Fruit fly (Drosophila melanogaster) whole organism, embryonic: Measurements from ENCODE around the gene CG15027.
A peak's percentile ranks its signal among the peaks of the same experiment; 100 is the strongest.

Experiments used
- ATbp ChIP-seq: fragments of 200-800 bp; sonication (Bioruptor generic); optimal IDR thresholded peaks from 2 replicates; lab custom pipeline; 2017; ENCODE audit warnings: missing biosample characterization, mild to moderate bottlenecking, missing genetic modification characterization, missing genetic modification reagents
- B-H1 ChIP-seq: fragments of 200-800 bp; sonication (Bioruptor generic); IDR thresholded peaks from 3 replicates; pipeline ENCODE4 v1.3.6; 2022; ENCODE audit warnings: missing biosample characterization, missing genetic modification characterization
- BEAF-32 ChIP-seq: fragments of 200-800 bp; sonication (Bioruptor generic); optimal IDR thresholded peaks from 3 replicates; lab custom pipeline; 2017; ENCODE audit warnings: missing biosample characterization, missing genetic modification characterization, mild to moderate bottlenecking, moderate library complexity, missing genetic modification reagents
- CG13894 ChIP-seq: fragments of 200-800 bp; sonication (Bioruptor generic); optimal IDR thresholded peaks from 3 replicates; lab custom pipeline; 2018; ENCODE audit warnings: missing biosample characterization, mild to moderate bottlenecking, missing genetic modification characterization, moderate library complexity
- CG17361 ChIP-seq: fragments of 200-800 bp; sonication (Bioruptor generic); IDR thresholded peaks from 3 replicates; pipeline ENCODE4 v1.3.6; 2022; ENCODE audit warnings: missing biosample characterization, missing genetic modification characterization
- CG17568 ChIP-seq: fragments of 200-800 bp; sonication (Bioruptor generic); optimal IDR thresholded peaks from 2 replicates; lab custom pipeline; 2018; ENCODE audit warnings: missing biosample characterization, mild to moderate bottlenecking, missing genetic modification characterization, moderate library complexity
- CG1832 ChIP-seq: fragments of 200-800 bp; sonication (Bioruptor generic); optimal IDR thresholded peaks from 2 replicates; lab custom pipeline; 2017; ENCODE audit warnings: missing biosample characterization, mild to moderate bottlenecking, missing genetic modification characterization, inconsistent platforms
- CG2199 ChIP-seq: fragments of 200-800 bp; sonication (Bioruptor generic); IDR thresholded peaks from 3 replicates; pipeline ENCODE4 v1.3.6; 2022; ENCODE audit warnings: missing biosample characterization, missing genetic modification characterization
- CG3281 ChIP-seq: fragments of 200-800 bp; sonication (Bioruptor generic); optimal IDR thresholded peaks from 3 replicates; lab custom pipeline; 2017; ENCODE audit warnings: missing biosample characterization, mild to moderate bottlenecking, missing genetic modification characterization
- CG34376 ChIP-seq: fragments of 200-800 bp; sonication (Bioruptor generic); optimal IDR thresholded peaks from 2 replicates; lab custom pipeline; 2018; ENCODE audit warnings: missing biosample characterization, mild to moderate bottlenecking, missing genetic modification characterization
- CG34422 ChIP-seq: fragments of 200-800 bp; sonication (Bioruptor generic); IDR thresholded peaks from 3 replicates; pipeline ENCODE4 v1.3.6; 2022; ENCODE audit warnings: missing biosample characterization, missing genetic modification characterization
- CG4404 ChIP-seq: fragments of 200-800 bp; sonication (Bioruptor generic); IDR thresholded peaks from 2 replicates; pipeline ENCODE4 v1.3.6; 2022; ENCODE audit warnings: missing biosample characterization, missing genetic modification characterization
- CG6689 ChIP-seq: fragments of 200-800 bp; sonication (Bioruptor generic); IDR thresholded peaks from 2 replicates; pipeline ENCODE4 v1.3.6; 2022; ENCODE audit warnings: missing biosample characterization, missing genetic modification characterization
- CG6813 ChIP-seq: fragments of 200-800 bp; sonication (Bioruptor generic); optimal IDR thresholded peaks from 2 replicates; lab custom pipeline; 2017; ENCODE audit warnings: missing biosample characterization, missing genetic modification characterization, mild to moderate bottlenecking, moderate library complexity, missing genetic modification reagents
- CG8478 ChIP-seq: fragments of >200 bp; optimal IDR thresholded peaks from 2 replicates; lab custom pipeline; 2018
- CG8944 ChIP-seq: fragments of 200-800 bp; sonication (Bioruptor generic); optimal IDR thresholded peaks from 3 replicates; lab custom pipeline; 2016; ENCODE audit warnings: missing biosample characterization, missing genetic modification characterization
- D19B ChIP-seq: fragments of 200-800 bp; sonication (Bioruptor generic); optimal IDR thresholded peaks from 2 replicates; lab custom pipeline; 2017; ENCODE audit warnings: missing biosample characterization, mild to moderate bottlenecking, missing genetic modification characterization
- Ets65A ChIP-seq: fragments of 200-800 bp; sonication (Bioruptor generic); peaks from one replicate; lab custom pipeline; 2016; ENCODE audit warnings: missing biosample characterization, missing genetic modification characterization
- GATAe ChIP-seq: fragments of 200-800 bp; sonication (Bioruptor generic); conservative IDR thresholded peaks from 2 replicates; pipeline ENCODE4 v1.3.6; 2022; ENCODE audit warnings: missing biosample characterization, missing genetic modification characterization
- Hr51 ChIP-seq, 2 experiments: fragments of 200-800 bp; sonication (Bioruptor generic); optimal IDR thresholded peaks; 2 replicates in 1 of 2; 3 replicates in 1 of 2; lab custom pipeline; 2016 to 2018; ENCODE audit warnings: missing biosample characterization in 2 of 2, missing genetic modification characterization in 2 of 2, mild to moderate bottlenecking in 1 of 2, moderate library complexity in 1 of 2
- Hsf ChIP-seq: fragments of 200-800 bp; sonication (Bioruptor generic); optimal IDR thresholded peaks from 3 replicates; lab custom pipeline; 2016; ENCODE audit warnings: missing biosample characterization, missing genetic modification characterization
- MESR4 ChIP-seq: fragments of 200-800 bp; sonication (Bioruptor generic); optimal IDR thresholded peaks from 2 replicates; lab custom pipeline; 2018; ENCODE audit warnings: missing biosample characterization, mild to moderate bottlenecking, missing genetic modification characterization, moderate library complexity
- Mad ChIP-seq: fragments of 200-800 bp; sonication (Bioruptor generic); optimal IDR thresholded peaks from 2 replicates; lab custom pipeline; 2016; ENCODE audit warnings: missing biosample characterization, missing genetic modification characterization
- Nf-YB ChIP-seq: fragments of 200-800 bp; sonication (Bioruptor generic); optimal IDR thresholded peaks from 3 replicates; lab custom pipeline; 2019; ENCODE audit warnings: missing biosample characterization, mild to moderate bottlenecking, missing genetic modification characterization, moderate library complexity
- Poxn ChIP-seq: fragments of 200-800 bp; sonication (Bioruptor generic); IDR thresholded peaks from 2 replicates; pipeline ENCODE4 v1.3.6; 2022; ENCODE audit warnings: missing biosample characterization, missing genetic modification characterization
- Side ChIP-seq: fragments of 200-800 bp; sonication (Bioruptor generic); optimal IDR thresholded peaks from 2 replicates; lab custom pipeline; 2016; ENCODE audit warnings: missing biosample characterization, missing genetic modification characterization
- Sin3A ChIP-seq: fragments of >200 bp; optimal IDR thresholded peaks from 2 replicates; lab custom pipeline; 2018
- Sox102F ChIP-seq: fragments of 200-800 bp; sonication (Bioruptor generic); optimal IDR thresholded peaks from 2 replicates; lab custom pipeline; 2018; ENCODE audit warnings: missing biosample characterization, mild to moderate bottlenecking, missing genetic modification characterization, moderate library complexity
- ab ChIP-seq: fragments of 200-800 bp; sonication (Bioruptor generic); optimal IDR thresholded peaks from 2 replicates; lab custom pipeline; 2016; ENCODE audit warnings: missing biosample characterization, missing genetic modification characterization
- ara ChIP-seq: fragments of 200-800 bp; sonication (Bioruptor generic); IDR thresholded peaks from 2 replicates; pipeline ENCODE4 v1.3.6; 2022; ENCODE audit warnings: missing biosample characterization, missing genetic modification characterization
- ash1 ChIP-seq: fragments of 200-800 bp; sonication (Bioruptor generic); optimal IDR thresholded peaks from 2 replicates; lab custom pipeline; 2018; ENCODE audit warnings: missing biosample characterization, mild to moderate bottlenecking, missing genetic modification characterization
- ato ChIP-seq: fragments of 200-800 bp; sonication (Bioruptor generic); IDR thresholded peaks from 2 replicates; pipeline ENCODE4 v1.3.6; 2022; ENCODE audit warnings: missing biosample characterization, missing genetic modification characterization; ENCODE audit not compliant: partially characterized antibody
- br ChIP-seq: fragments of >200 bp; optimal IDR thresholded peaks from 2 replicates; lab custom pipeline; 2017
- btn ChIP-seq: fragments of 200-800 bp; sonication (Bioruptor generic); optimal IDR thresholded peaks from 2 replicates; lab custom pipeline; 2016; ENCODE audit warnings: missing biosample characterization, missing genetic modification characterization
- ewg ChIP-seq: fragments of 200-800 bp; sonication (Bioruptor generic); optimal IDR thresholded peaks from 3 replicates; lab custom pipeline; 2017; ENCODE audit warnings: mild to moderate bottlenecking, missing biosample characterization, missing genetic modification reagents, missing genetic modification characterization
- fd64A ChIP-seq: fragments of 200-800 bp; sonication (Bioruptor generic); optimal IDR thresholded peaks from 3 replicates; lab custom pipeline; 2018; ENCODE audit warnings: missing biosample characterization, mild to moderate bottlenecking, missing genetic modification characterization
- ftz-f1 ChIP-seq: fragments of 200-800 bp; sonication (Bioruptor generic); optimal IDR thresholded peaks from 2 replicates; lab custom pipeline; 2016; ENCODE audit warnings: missing biosample characterization, missing genetic modification characterization
- gfzf ChIP-seq: fragments of 200-800 bp; sonication (Bioruptor generic); optimal IDR thresholded peaks from 2 replicates; lab custom pipeline; 2016; ENCODE audit warnings: missing biosample characterization, mild to moderate bottlenecking, missing genetic modification characterization, moderate library complexity
- grn ChIP-seq: fragments of 200-800 bp; sonication (Bioruptor generic); optimal IDR thresholded peaks from 3 replicates; lab custom pipeline; 2017; ENCODE audit warnings: missing biosample characterization, missing genetic modification characterization
- gt ChIP-seq: fragments of 200-800 bp; sonication (Bioruptor generic); IDR thresholded peaks from 2 replicates; pipeline ENCODE4 v1.3.6; 2022; ENCODE audit warnings: missing biosample characterization, missing genetic modification characterization
- lab ChIP-seq: fragments of 200-800 bp; sonication (Bioruptor generic); optimal IDR thresholded peaks from 3 replicates; lab custom pipeline; 2017; ENCODE audit warnings: missing biosample characterization, missing genetic modification characterization, mild to moderate bottlenecking, moderate library complexity, missing genetic modification reagents
- lilli ChIP-seq: fragments of 200-800 bp; sonication (Bioruptor generic); optimal IDR thresholded peaks from 3 replicates; lab custom pipeline; 2016; ENCODE audit warnings: missing biosample characterization, missing genetic modification characterization
- lola ChIP-seq, 3 experiments: fragments of >200 bp in 2 of 3; fragments of 200-800 bp in 1 of 3; sonication (Bioruptor generic) in 1 of 3; optimal IDR thresholded peaks; 2 replicates each; lab custom pipeline; 2017 to 2019; ENCODE audit warnings: missing biosample characterization in 3 of 3, missing genetic modification characterization in 3 of 3, mild to moderate bottlenecking in 1 of 3, moderate library complexity in 1 of 3
- odd ChIP-seq: fragments of 200-800 bp; sonication (Bioruptor generic); optimal IDR thresholded peaks from 2 replicates; lab custom pipeline; 2017; ENCODE audit warnings: missing biosample characterization, mild to moderate bottlenecking, missing genetic modification characterization
- rib ChIP-seq: fragments of 200-800 bp; sonication (Bioruptor generic); IDR thresholded peaks from 2 replicates; pipeline ENCODE4 v1.3.6; 2022; ENCODE audit warnings: missing biosample characterization, missing genetic modification characterization
- sens ChIP-seq: fragments of 200-800 bp; sonication (Bioruptor generic); peaks from one replicate; lab custom pipeline; 2016; ENCODE audit warnings: missing biosample characterization, missing genetic modification characterization
- sens-2 ChIP-seq: fragments of 200-800 bp; sonication (Bioruptor generic); IDR thresholded peaks from 2 replicates; pipeline ENCODE4 v1.3.6; 2022; ENCODE audit warnings: missing biosample characterization, missing genetic modification characterization
- sna ChIP-seq: fragments of 200-800 bp; sonication (Bioruptor generic); IDR thresholded peaks from 2 replicates; pipeline ENCODE4 v1.3.6; 2022; ENCODE audit warnings: missing biosample characterization, missing genetic modification characterization; ENCODE audit not compliant: partially characterized antibody
- sr ChIP-seq: fragments of 200-800 bp; sonication (Bioruptor generic); IDR thresholded peaks from 3 replicates; pipeline ENCODE4 v1.3.6; 2022; ENCODE audit warnings: missing biosample characterization, missing genetic modification characterization
- toy ChIP-seq: fragments of 200-800 bp; sonication (Bioruptor generic); IDR thresholded peaks from 2 replicates; pipeline ENCODE4 v1.3.6; 2022; ENCODE audit warnings: missing biosample characterization, missing genetic modification characterization
- trh ChIP-seq: fragments of 200-800 bp; sonication (Bioruptor generic); optimal IDR thresholded peaks from 2 replicates; lab custom pipeline; 2016; ENCODE audit warnings: missing biosample characterization, missing genetic modification characterization
- zf30C ChIP-seq: fragments of 200-800 bp; sonication (Bioruptor generic); optimal IDR thresholded peaks from 3 replicates; lab custom pipeline; 2018; ENCODE audit warnings: missing biosample characterization, mild to moderate bottlenecking, missing genetic modification characterization
- zfh1 ChIP-seq: fragments of 200-800 bp; sonication (Bioruptor generic); IDR thresholded peaks from 3 replicates; pipeline ENCODE4 v1.3.6; 2022; ENCODE audit warnings: missing biosample characterization, missing genetic modification characterization

The CG15027 gene

DNA sequence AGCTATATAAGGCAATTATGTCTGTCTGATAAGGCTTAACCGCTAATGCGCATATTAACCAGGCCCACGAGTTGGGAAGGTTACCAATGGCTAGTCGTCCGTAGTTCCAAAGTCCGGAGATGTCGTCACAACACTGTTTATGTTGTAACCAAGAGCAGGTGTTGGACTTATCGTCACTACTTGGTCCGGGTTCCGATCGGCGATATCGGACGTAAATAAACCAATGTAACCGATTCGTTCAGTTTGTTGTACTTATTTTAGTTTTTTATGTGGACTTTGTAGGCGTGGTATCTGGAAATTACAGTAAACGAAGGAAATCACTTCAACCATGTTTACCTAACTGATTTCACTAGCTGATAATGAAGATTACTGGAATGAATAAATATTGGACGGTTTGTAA, 7.2 kb downstream of the CG15027 start (continued):
- TF ChIP-seq lilli (GFP tag; lab: Kevin White, UChicago) (no peak), CG34422 (no peak), Sox102F (GFP tag; lab: Kevin White, UChicago) (no peak), Sin3A (no peak), CG13894 (tag; lab: Kevin White, UChicago) (peak; percentile 81), btn (GFP tag; lab: Kevin White, UChicago) (no peak), ab (GFP tag; lab: Kevin White, UChicago) (no peak), toy (no peak), grn (peak; percentile 94), BEAF-32 (GFP tag; lab: Kevin White, UChicago) (no peak), CG3281 (no peak), D19B (no peak), CG6813 (GFP tag; lab: Kevin White, UChicago) (peak; percentile 58), Hsf (GFP tag; lab: Kevin White, UChicago) (no peak), rib (no peak), lola (GFP tag; optimal IDR thresholded peaks at IDR 0.05; lab: Kevin White, UChicago) (peak in 1 of 3 experiments; percentile 5), GATAe (GFP tag; lab: Robert Waterston, UW) (no peak), Poxn (GFP tag; lab: Robert Waterston, UW) (no peak), trh (GFP tag; lab: Kevin White, UChicago) (no peak), ftz-f1 (GFP tag; lab: Kevin White, UChicago) (no peak), CG4404 (GFP tag; lab: Robert Waterston, UW) (no peak), Nf-YB (no peak), CG17568 (GFP tag; lab: Kevin White, UChicago) (peak; percentile 9), CG1832 (no peak), ATbp (GFP tag; lab: Kevin White, UChicago) (peak; percentile 62), CG6689 (GFP tag; lab: Robert Waterston, UW) (no peak), Ets65A (no peak), br (lab: Kevin White, UChicago) (no peak), odd (GFP tag; lab: Kevin White, UChicago) (no peak), ewg (GFP tag; lab: Kevin White, UChicago) (no peak), lab (GFP tag; lab: Kevin White, UChicago) (peak; percentile 29), CG8944 (no peak), fd64A (GFP tag; lab: Kevin White, UChicago) (peak; percentile 42), CG2199 (no peak), gfzf (GFP tag; lab: Kevin White, UChicago) (no peak), ara (GFP tag; lab: Robert Waterston, UW) (no peak), MESR4 (GFP tag; lab: Kevin White, UChicago) (no peak), sna (GFP tag; lab: Robert Waterston, UW) (no peak), CG34376 (GFP tag; lab: Kevin White, UChicago) (peak; percentile 74), Hr51 (GFP tag; optimal IDR thresholded peaks at IDR 0.05; lab: Kevin White, UChicago) (no peak), gt (GFP tag; lab: Robert Waterston, UW) (no peak), zf30C (GFP tag; lab: Kevin White, UChicago) (no peak), ato (GFP tag; lab: Robert Waterston, UW) (no peak), B-H1 (GFP tag; lab: Robert Waterston, UW) (no peak; the same call in 2 of the 3 replicates), zfh1 (GFP tag; lab: Robert Waterston, UW) (no peak), sens-2 (GFP tag; lab: Robert Waterston, UW) (peak; percentile 80), sens (no peak), CG8478 (lab: Kevin White, UChicago) (no peak), CG17361 (GFP tag; lab: Robert Waterston, UW) (no peak), Side (GFP tag; lab: Kevin White, UChicago) (no peak), ash1 (no peak), sr (GFP tag; lab: Robert Waterston, UW) (no peak), Mad (GFP tag; lab: Kevin White, UChicago) (no peak)
